Worm (Caenorhabditis elegans) whole organism, L4 larva: ENCODE measurements around the gene clec-164.

Experiments used
- R02D3.7 ChIP-seq: fragments of 150-350 bp; sonication (generic microtip); optimal IDR thresholded peaks from 3 replicates; lab custom pipeline; 2014; ENCODE audit warnings: missing biosample characterization, missing genetic modification characterization
- ama-1 ChIP-seq: fragments of 150-350 bp; optimal IDR thresholded peaks from 2 replicates; lab custom pipeline; 2014; ENCODE audit warnings: inconsistent platforms, mixed read lengths
- nhr-6 ChIP-seq: fragments of 150-350 bp; optimal IDR thresholded peaks from 2 replicates; lab custom pipeline; 2014; ENCODE audit warnings: missing biosample characterization, missing genetic modification characterization

- TF ChIP-seq nhr-6 (tag; lab: Kevin White, UChicago) (no peak), R02D3.7 (tag; lab: Kevin White, UChicago) (no peak), ama-1 (lab: Kevin White, UChicago) (no peak)
These were observed at the start of gene clec-164 for ce11 chrIV:716323-716722.
